Fruit fly (Drosophila melanogaster) whole organism, embryonic: ENCODE measurements around the gene CG32267.

Experiments
- Adf1 ChIP-seq: fragments of 200-800 bp; sonication (Bioruptor generic); IDR thresholded peaks from 2 replicates; pipeline ENCODE4 v1.3.6; 2022; ENCODE audit warnings: missing biosample characterization, missing genetic modification characterization
- Asciz ChIP-seq: fragments of 200-800 bp; sonication (Bioruptor generic); optimal IDR thresholded peaks from 2 replicates; lab custom pipeline; 2017; ENCODE audit warnings: missing biosample characterization, mild to moderate bottlenecking, missing genetic modification characterization, missing genetic modification reagents
- BtbVII ChIP-seq: fragments of 200-800 bp; sonication (Bioruptor generic); optimal IDR thresholded peaks from 3 replicates; lab custom pipeline; 2017; ENCODE audit warnings: missing biosample characterization, mild to moderate bottlenecking, missing genetic modification characterization
- CG10321 ChIP-seq: fragments of 200-800 bp; sonication (Bioruptor generic); IDR thresholded peaks from 2 replicates; pipeline ENCODE4 v1.3.6; 2022; ENCODE audit warnings: missing biosample characterization, missing genetic modification characterization
- CG10654 ChIP-seq: fragments of 200-800 bp; sonication (Bioruptor generic); optimal IDR thresholded peaks from 2 replicates; lab custom pipeline; 2016; ENCODE audit warnings: missing biosample characterization, missing genetic modification characterization
- CG10959 ChIP-seq: fragments of 200-800 bp; sonication (Bioruptor generic); IDR thresholded peaks from 2 replicates; pipeline ENCODE4 v1.3.6; 2022; ENCODE audit warnings: missing biosample characterization, missing genetic modification characterization
- CG12219 ChIP-seq: fragments of 200-800 bp; sonication (Bioruptor generic); optimal IDR thresholded peaks from 3 replicates; lab custom pipeline; 2018; ENCODE audit warnings: missing biosample characterization, mild to moderate bottlenecking, missing genetic modification characterization
- CG13424 ChIP-seq: fragments of 200-800 bp; sonication (Bioruptor generic); optimal IDR thresholded peaks from 2 replicates; lab custom pipeline; 2019; ENCODE audit warnings: missing biosample characterization, mild to moderate bottlenecking, missing genetic modification characterization, moderate library complexity
- CG13775 ChIP-seq: fragments of 200-800 bp; sonication (Bioruptor generic); optimal IDR thresholded peaks from 3 replicates; lab custom pipeline; 2017; ENCODE audit warnings: missing biosample characterization, mild to moderate bottlenecking, missing genetic modification characterization
- CG14710 ChIP-seq: fragments of 200-800 bp; sonication (Bioruptor generic); optimal IDR thresholded peaks from 3 replicates; lab custom pipeline; 2019; ENCODE audit warnings: missing biosample characterization, mild to moderate bottlenecking, missing genetic modification characterization, moderate library complexity
- CG15479 ChIP-seq: fragments of 200-800 bp; sonication (Bioruptor generic); optimal IDR thresholded peaks from 3 replicates; lab custom pipeline; 2019; ENCODE audit warnings: missing biosample characterization, mild to moderate bottlenecking, missing genetic modification characterization, moderate library complexity
- CG1647 ChIP-seq: fragments of 200-800 bp; sonication (Bioruptor generic); optimal IDR thresholded peaks from 3 replicates; lab custom pipeline; 2016; ENCODE audit warnings: missing biosample characterization, missing genetic modification characterization
- CG17912 ChIP-seq: fragments of 200-800 bp; sonication (Bioruptor generic); optimal IDR thresholded peaks from 2 replicates; lab custom pipeline; 2018; ENCODE audit warnings: missing biosample characterization, mild to moderate bottlenecking, missing genetic modification characterization
- CG18011 ChIP-seq: fragments of 200-800 bp; sonication (Bioruptor generic); optimal IDR thresholded peaks from 2 replicates; lab custom pipeline; 2017; ENCODE audit warnings: missing biosample characterization, missing genetic modification characterization, mild to moderate bottlenecking, moderate library complexity, missing genotype
- CG3065 ChIP-seq: fragments of 200-800 bp; sonication (Bioruptor generic); optimal IDR thresholded peaks from 2 replicates; lab custom pipeline; 2016; ENCODE audit warnings: missing biosample characterization, missing genetic modification characterization
- CG3407 ChIP-seq: fragments of 200-800 bp; sonication (Bioruptor generic); optimal IDR thresholded peaks from 2 replicates; lab custom pipeline; 2018; ENCODE audit warnings: missing biosample characterization, mild to moderate bottlenecking, missing genetic modification characterization
- CG3726 ChIP-seq: fragments of 200-800 bp; sonication (Bioruptor generic); IDR thresholded peaks from 3 replicates; pipeline ENCODE4, ENCODE4 v1.3.6; 2022; ENCODE audit warnings: missing biosample characterization, missing genetic modification characterization
- CG3847 ChIP-seq: fragments of 200-800 bp; sonication (Bioruptor generic); IDR thresholded peaks from 2 replicates; pipeline ENCODE4 v1.3.6; 2022; ENCODE audit warnings: missing biosample characterization, missing genetic modification characterization
- CG42726 ChIP-seq: fragments of 200-800 bp; sonication (Bioruptor generic); IDR thresholded peaks from 2 replicates; pipeline ENCODE4 v1.3.6; 2022; ENCODE audit warnings: missing biosample characterization, missing genetic modification characterization; ENCODE audit not compliant: partially characterized antibody
- CG4328 ChIP-seq: fragments of 200-800 bp; sonication (Bioruptor generic); optimal IDR thresholded peaks from 3 replicates; lab custom pipeline; 2017; ENCODE audit warnings: missing biosample characterization, missing genetic modification reagents, missing genetic modification characterization
- CG4617 ChIP-seq: fragments of 200-800 bp; sonication (Bioruptor generic); optimal IDR thresholded peaks from 3 replicates; lab custom pipeline; 2016; ENCODE audit warnings: missing biosample characterization, missing genetic modification characterization, borderline replicate concordance
- CG5180 ChIP-seq: fragments of 200-800 bp; sonication (Bioruptor generic); optimal IDR thresholded peaks from 3 replicates; lab custom pipeline; 2017; ENCODE audit warnings: missing biosample characterization, missing genetic modification characterization, mild to moderate bottlenecking, moderate library complexity, missing genetic modification reagents
- CG6765 ChIP-seq: fragments of 200-800 bp; sonication (Bioruptor generic); optimal IDR thresholded peaks from 3 replicates; lab custom pipeline; 2017; ENCODE audit warnings: missing biosample characterization, mild to moderate bottlenecking, missing genetic modification characterization
- CG6813 ChIP-seq: fragments of 200-800 bp; sonication (Bioruptor generic); optimal IDR thresholded peaks from 2 replicates; lab custom pipeline; 2017; ENCODE audit warnings: missing biosample characterization, missing genetic modification characterization, mild to moderate bottlenecking, moderate library complexity, missing genetic modification reagents
- CG7372 ChIP-seq: fragments of 200-800 bp; sonication (Bioruptor generic); IDR thresholded peaks from 2 replicates; pipeline ENCODE4 v1.3.6; 2022; ENCODE audit warnings: missing biosample characterization, missing genetic modification characterization
- CG9609 ChIP-seq: fragments of 200-800 bp; sonication (Bioruptor generic); optimal IDR thresholded peaks from 3 replicates; lab custom pipeline; 2016; ENCODE audit warnings: missing biosample characterization, missing genetic modification characterization
- GATAe ChIP-seq: fragments of 200-800 bp; sonication (Bioruptor generic); conservative IDR thresholded peaks from 2 replicates; pipeline ENCODE4 v1.3.6; 2022; ENCODE audit warnings: missing biosample characterization, missing genetic modification characterization
- Nf-YA ChIP-seq: fragments of 200-800 bp; sonication (Bioruptor generic); IDR thresholded peaks from 2 replicates; pipeline ENCODE4 v1.3.6; 2022; ENCODE audit warnings: missing biosample characterization, missing genetic modification characterization
- Optix ChIP-seq: fragments of 200-800 bp; sonication (Bioruptor generic); IDR thresholded peaks from 3 replicates; pipeline ENCODE4 v1.3.6; 2022; ENCODE audit warnings: missing biosample characterization, missing genetic modification characterization
- Sry-δ ChIP-seq: fragments of 200-800 bp; sonication (Bioruptor generic); optimal IDR thresholded peaks from 2 replicates; lab custom pipeline; 2016; ENCODE audit warnings: missing biosample characterization, missing genetic modification characterization
- Taf1 ChIP-seq: fragments of 200-800 bp; sonication (Bioruptor generic); IDR thresholded peaks from 2 replicates; pipeline ENCODE4 v1.3.6; 2022; ENCODE audit warnings: missing biosample characterization, missing genetic modification characterization
- ac ChIP-seq: fragments of 200-800 bp; sonication (Bioruptor generic); optimal IDR thresholded peaks from 3 replicates; lab custom pipeline; 2017; ENCODE audit warnings: missing biosample characterization, mild to moderate bottlenecking, missing genetic modification characterization
- amos ChIP-seq: fragments of 200-800 bp; sonication (Bioruptor generic); IDR thresholded peaks from 2 replicates; pipeline ENCODE4 v1.3.6; 2022; ENCODE audit warnings: missing biosample characterization, missing genetic modification characterization; ENCODE audit not compliant: partially characterized antibody
- ash1 ChIP-seq: fragments of 200-800 bp; sonication (Bioruptor generic); optimal IDR thresholded peaks from 2 replicates; lab custom pipeline; 2018; ENCODE audit warnings: missing biosample characterization, mild to moderate bottlenecking, missing genetic modification characterization
- az2 ChIP-seq: fragments of 200-800 bp; sonication (Bioruptor generic); optimal IDR thresholded peaks from 3 replicates; lab custom pipeline; 2016; ENCODE audit warnings: missing biosample characterization, missing genetic modification characterization
- eve ChIP-seq, 2 experiments: fragments of >200 bp; optimal IDR thresholded peaks; 2 replicates each; lab custom pipeline; 2017; ENCODE audit warnings: missing biosample characterization in 2 of 2, missing genetic modification characterization in 2 of 2
- gcm2 ChIP-seq: fragments of 200-800 bp; sonication (Bioruptor generic); optimal IDR thresholded peaks from 2 replicates; lab custom pipeline; 2016; ENCODE audit warnings: missing biosample characterization, missing genetic modification characterization
- gsb ChIP-seq: fragments of 200-800 bp; sonication (Bioruptor generic); IDR thresholded peaks from 2 replicates; pipeline ENCODE4 v1.3.6; 2022; ENCODE audit warnings: missing biosample characterization, missing genetic modification characterization
- jumu ChIP-seq: fragments of 200-800 bp; sonication (Bioruptor generic); optimal IDR thresholded peaks from 3 replicates; lab custom pipeline; 2016; ENCODE audit warnings: missing biosample characterization, missing genetic modification characterization
- kni ChIP-seq: fragments of 200-800 bp; sonication (Bioruptor generic); optimal IDR thresholded peaks from 3 replicates; lab custom pipeline; 2017; ENCODE audit warnings: mild to moderate bottlenecking, missing biosample characterization, missing genetic modification reagents, missing genetic modification characterization
- lov ChIP-seq, 2 experiments: fragments of 200-800 bp in 1 of 2; fragments of >200 bp in 1 of 2; sonication (Bioruptor generic) in 1 of 2; IDR thresholded peaks in 1 of 2; optimal IDR thresholded peaks in 1 of 2; 2 replicates in 1 of 2; 3 replicates in 1 of 2; pipeline versions ENCODE4 v1.3.6 to Lab custom; 2017 to 2022; ENCODE audit warnings: missing biosample characterization in 1 of 2, missing genetic modification characterization in 1 of 2
- nom ChIP-seq: fragments of 200-800 bp; sonication (Bioruptor generic); optimal IDR thresholded peaks from 2 replicates; lab custom pipeline; 2017; ENCODE audit warnings: missing biosample characterization, missing genetic modification characterization, mild to moderate bottlenecking, moderate library complexity, missing genetic modification reagents
- org-1 ChIP-seq: fragments of 200-800 bp; sonication (Bioruptor generic); optimal IDR thresholded peaks from 2 replicates; lab custom pipeline; 2017; ENCODE audit warnings: missing biosample characterization, missing genetic modification characterization
- pho ChIP-seq: fragments of 200-800 bp; sonication (Bioruptor generic); optimal IDR thresholded peaks from 2 replicates; lab custom pipeline; 2016; ENCODE audit warnings: missing biosample characterization, missing genetic modification characterization
- pzg ChIP-seq: fragments of 200-800 bp; sonication (Bioruptor generic); optimal IDR thresholded peaks from 3 replicates; lab custom pipeline; 2018; ENCODE audit warnings: missing biosample characterization, mild to moderate bottlenecking, missing genetic modification characterization, moderate library complexity
- repo ChIP-seq: fragments of 200-800 bp; sonication (Bioruptor generic); optimal IDR thresholded peaks from 2 replicates; lab custom pipeline; 2016; ENCODE audit warnings: missing biosample characterization, missing genetic modification characterization
- scrt ChIP-seq: fragments of 200-800 bp; sonication (Bioruptor generic); optimal IDR thresholded peaks from 2 replicates; lab custom pipeline; 2018; ENCODE audit warnings: missing biosample characterization, mild to moderate bottlenecking, missing genetic modification characterization, moderate library complexity
- sim ChIP-seq: fragments of 200-800 bp; sonication (Bioruptor generic); IDR thresholded peaks from 2 replicates; pipeline ENCODE4 v1.3.6; 2022; ENCODE audit warnings: missing biosample characterization, missing genetic modification characterization
- toy ChIP-seq: fragments of 200-800 bp; sonication (Bioruptor generic); IDR thresholded peaks from 2 replicates; pipeline ENCODE4 v1.3.6; 2022; ENCODE audit warnings: missing biosample characterization, missing genetic modification characterization
- trh ChIP-seq: fragments of 200-800 bp; sonication (Bioruptor generic); optimal IDR thresholded peaks from 2 replicates; lab custom pipeline; 2016; ENCODE audit warnings: missing biosample characterization, missing genetic modification characterization

The CG32267 gene

dm6 chr3L:3517894-3518293, 46.0 kb upstream of the CG32267 start (continued):
- TF ChIP-seq CG5180 (GFP tag; lab: Kevin White, UChicago): peak; percentile 75
- TF ChIP-seq CG12219 (GFP tag; lab: Kevin White, UChicago): peak; percentile 84
- TF ChIP-seq pho (GFP tag; lab: Kevin White, UChicago): peak; percentile 87
- peak; percentile 73 for TF ChIP-seq gcm2 (GFP tag; lab: Kevin White, UChicago)
- no peak for TF ChIP-seq lov (optimal IDR thresholded peaks at IDR 0.05; lab: Kevin White, UChicago)
- peak; percentile 77; the same call in 2 of the 3 replicates for TF ChIP-seq lov (GFP tag; IDR thresholded peaks at IDR 0.05; lab: Robert Waterston, UW)
- peak; percentile 77 for TF ChIP-seq CG13775 (GFP tag; lab: Kevin White, UChicago)
- no peak for TF ChIP-seq CG42726 (GFP tag; lab: Robert Waterston, UW)
- TF ChIP-seq CG15479 (GFP tag; lab: Kevin White, UChicago): no peak
- peak; percentile 88 for TF ChIP-seq gsb (GFP tag; lab: Robert Waterston, UW)
- TF ChIP-seq BtbVII: peak; percentile 80
- peak; percentile 96 for TF ChIP-seq Optix
- no peak for TF ChIP-seq ac (GFP tag; lab: Kevin White, UChicago)
- TF ChIP-seq CG7372 (GFP tag; lab: Robert Waterston, UW): peak; percentile 94
- peak; percentile 70 for TF ChIP-seq CG14710 (tag; lab: Kevin White, UChicago)
- TF ChIP-seq CG6813: peak; percentile 82
- TF ChIP-seq CG4617 (GFP tag; lab: Kevin White, UChicago): peak; percentile 53
- no peak for TF ChIP-seq pzg (GFP tag; lab: Kevin White, UChicago)
- TF ChIP-seq trh (GFP tag; lab: Kevin White, UChicago): peak; percentile 52
- TF ChIP-seq CG13424 (tag; lab: Kevin White, UChicago): peak; percentile 90
- peak; percentile 16 for TF ChIP-seq nom (GFP tag; lab: Kevin White, UChicago)
- TF ChIP-seq CG3407 (GFP tag; lab: Kevin White, UChicago): peak; percentile 71
- peak; percentile 78 for TF ChIP-seq scrt
- peak; percentile 55 for TF ChIP-seq kni
- peak; percentile 96 for TF ChIP-seq CG3847
- peak; percentile 80 for TF ChIP-seq jumu
- peak in 1 of 2 experiments; percentile 95 for TF ChIP-seq eve (GFP tag; optimal IDR thresholded peaks at IDR 0.05; lab: Kevin White, UChicago)
- peak; percentile 91 for TF ChIP-seq az2 (GFP tag; lab: Kevin White, UChicago)
- TF ChIP-seq org-1 (GFP tag; lab: Kevin White, UChicago): peak; percentile 89
- TF ChIP-seq CG4328: peak; percentile 63
- peak; percentile 68 for TF ChIP-seq Asciz
- peak; percentile 87 for TF ChIP-seq sim
- peak; percentile 85 for TF ChIP-seq CG10959 (GFP tag; lab: Robert Waterston, UW)
- peak; percentile 89 for TF ChIP-seq CG3726 (GFP tag; lab: Robert Waterston, UW)
- TF ChIP-seq Taf1: no peak; the same call in none of the 2 replicates
- TF ChIP-seq CG6765 (GFP tag; lab: Kevin White, UChicago): peak; percentile 67
- no peak for TF ChIP-seq amos (GFP tag; lab: Robert Waterston, UW)
- TF ChIP-seq CG3065 (GFP tag; lab: Kevin White, UChicago): peak; percentile 5
- TF ChIP-seq CG9609 (GFP tag; lab: Kevin White, UChicago): peak; percentile 89
- TF ChIP-seq toy (GFP tag; lab: Robert Waterston, UW): peak; percentile 83
- peak; percentile 72 for TF ChIP-seq CG10321 (GFP tag; lab: Robert Waterston, UW)
- TF ChIP-seq CG17912 (GFP tag; lab: Kevin White, UChicago): peak; percentile 37
- TF ChIP-seq GATAe (GFP tag; lab: Robert Waterston, UW): 0 out of 2 replicates have a peak, but pooled peaks have one; percentile 52
- peak; percentile 70 for TF ChIP-seq CG18011 (GFP tag; lab: Kevin White, UChicago)
- TF ChIP-seq CG1647 (GFP tag; lab: Kevin White, UChicago): peak; percentile 85
- peak; percentile 74 for TF ChIP-seq Adf1
- no peak for TF ChIP-seq ash1 (GFP tag; lab: Kevin White, UChicago)
- TF ChIP-seq CG10654: peak; percentile 81
- TF ChIP-seq Nf-YA (GFP tag; lab: Robert Waterston, UW): peak; percentile 94
- TF ChIP-seq Sry-δ (GFP tag; lab: Kevin White, UChicago): peak; percentile 56
- TF ChIP-seq repo (GFP tag; lab: Kevin White, UChicago): peak; percentile 88
